Fruit fly (Drosophila melanogaster) whole organism, embryonic: Measurements from ENCODE around the gene salr.

Experiments
- CG17361 ChIP-seq: fragments of 200-800 bp; sonication (Bioruptor generic); IDR thresholded peaks from 3 replicates; pipeline ENCODE4 v1.3.6; 2022; ENCODE audit warnings: missing biosample characterization, missing genetic modification characterization
- CG17385 ChIP-seq: fragments of 200-800 bp; sonication (Bioruptor generic); optimal IDR thresholded peaks from 3 replicates; lab custom pipeline; 2018; ENCODE audit warnings: missing biosample characterization, mild to moderate bottlenecking, missing genetic modification characterization
- CG32532 ChIP-seq: fragments of 200-800 bp; sonication (Bioruptor generic); IDR thresholded peaks from 2 replicates; pipeline ENCODE4 v1.3.6; 2022; ENCODE audit warnings: missing biosample characterization, missing genetic modification characterization
- CG8944 ChIP-seq: fragments of 200-800 bp; sonication (Bioruptor generic); optimal IDR thresholded peaks from 3 replicates; lab custom pipeline; 2016; ENCODE audit warnings: missing biosample characterization, missing genetic modification characterization
- NfI ChIP-seq: fragments of 200-800 bp; sonication (Bioruptor generic); optimal IDR thresholded peaks from 3 replicates; lab custom pipeline; 2018; ENCODE audit warnings: missing biosample characterization, mild to moderate bottlenecking, missing genetic modification characterization, moderate library complexity
- bigmax ChIP-seq: fragments of 200-800 bp; sonication (Bioruptor generic); optimal IDR thresholded peaks from 2 replicates; lab custom pipeline; 2018; ENCODE audit warnings: missing biosample characterization, mild to moderate bottlenecking, missing genetic modification characterization
- dm ChIP-seq: fragments of 200-800 bp; sonication (Bioruptor generic); optimal IDR thresholded peaks from 3 replicates; lab custom pipeline; 2016; ENCODE audit warnings: missing biosample characterization, missing genetic modification characterization
- jumu ChIP-seq: fragments of 200-800 bp; sonication (Bioruptor generic); optimal IDR thresholded peaks from 3 replicates; lab custom pipeline; 2016; ENCODE audit warnings: missing biosample characterization, missing genetic modification characterization
- klu ChIP-seq: fragments of 200-800 bp; sonication (Bioruptor generic); IDR thresholded peaks from 2 replicates; pipeline ENCODE4 v1.3.6; 2022; ENCODE audit warnings: missing biosample characterization, missing genetic modification characterization

dm6 chr2L:11384747-11385146, 26.1 kb downstream of the salr start:
- no peak for TF ChIP-seq klu (GFP tag; lab: Robert Waterston, UW)
- no peak for TF ChIP-seq CG32532 (GFP tag; lab: Robert Waterston, UW)
- TF ChIP-seq bigmax: no peak
- no peak for TF ChIP-seq CG8944 (GFP tag; lab: Kevin White, UChicago)
- no peak for TF ChIP-seq CG17385
- TF ChIP-seq dm (GFP tag; lab: Kevin White, UChicago): no peak
- no peak for TF ChIP-seq jumu (GFP tag; lab: Kevin White, UChicago)
- TF ChIP-seq NfI (GFP tag; lab: Kevin White, UChicago): no peak
- TF ChIP-seq CG17361 (GFP tag; lab: Robert Waterston, UW): no peak
